Fruit fly (Drosophila melanogaster) whole organism, pupa: Measurements from ENCODE around the gene drn.

Source experiments
- CG10348 ChIP-seq: fragments of 200-800 bp; sonication (Bioruptor generic); IDR thresholded peaks from 2 replicates; pipeline ENCODE4 v1.3.6; 2022; ENCODE audit warnings: missing biosample characterization, missing genetic modification characterization
- CG12605 ChIP-seq: fragments of 200-800 bp; sonication (Bioruptor generic); IDR thresholded peaks from 2 replicates; pipeline ENCODE4 v1.3.6; 2022; ENCODE audit warnings: missing biosample characterization, missing genetic modification characterization
- CG13204 ChIP-seq: fragments of 200-800 bp; sonication (Bioruptor generic); optimal IDR thresholded peaks from 2 replicates; lab custom pipeline; 2018; ENCODE audit warnings: missing biosample characterization, mild to moderate bottlenecking, missing genetic modification characterization, moderate library complexity
- CG14655 ChIP-seq: fragments of 200-800 bp; sonication (Bioruptor generic); optimal IDR thresholded peaks from 3 replicates; lab custom pipeline; 2017; ENCODE audit warnings: mild to moderate bottlenecking, missing biosample characterization, missing genetic modification reagents, missing genetic modification characterization
- CG15710 ChIP-seq: fragments of 200-800 bp; sonication (Bioruptor generic); optimal IDR thresholded peaks from 2 replicates; lab custom pipeline; 2018; ENCODE audit warnings: missing biosample characterization, mild to moderate bottlenecking, missing genetic modification characterization, moderate library complexity
- CG17806 ChIP-seq: fragments of 200-800 bp; sonication (Bioruptor generic); optimal IDR thresholded peaks from 2 replicates; lab custom pipeline; 2018; ENCODE audit warnings: missing biosample characterization, mild to moderate bottlenecking, missing genetic modification characterization, moderate library complexity
- CG32121 ChIP-seq: fragments of 200-800 bp; sonication (Bioruptor generic); IDR thresholded peaks from 2 replicates; pipeline ENCODE4 v1.3.6; 2022; ENCODE audit warnings: missing biosample characterization, missing genetic modification characterization
- CG34367 ChIP-seq: fragments of 200-800 bp; sonication (Bioruptor generic); optimal IDR thresholded peaks from 2 replicates; lab custom pipeline; 2018; ENCODE audit warnings: missing biosample characterization, mild to moderate bottlenecking, missing genetic modification characterization
- CG4496 ChIP-seq: fragments of 200-800 bp; sonication (Bioruptor generic); IDR thresholded peaks from 3 replicates; pipeline ENCODE4 v1.3.6; 2022; ENCODE audit warnings: missing biosample characterization, missing genetic modification characterization
- CG8159 ChIP-seq: fragments of 200-800 bp; sonication (Bioruptor generic); optimal IDR thresholded peaks from 3 replicates; lab custom pipeline; 2018; ENCODE audit warnings: missing biosample characterization, mild to moderate bottlenecking, missing genetic modification characterization, moderate library complexity
- CG8301 ChIP-seq: fragments of 200-800 bp; sonication (Bioruptor generic); optimal IDR thresholded peaks from 2 replicates; lab custom pipeline; 2018; ENCODE audit warnings: missing biosample characterization, mild to moderate bottlenecking, missing genetic modification characterization
- CG9948 ChIP-seq: fragments of 200-800 bp; sonication (Bioruptor generic); optimal IDR thresholded peaks from 2 replicates; lab custom pipeline; 2018; ENCODE audit warnings: missing biosample characterization, mild to moderate bottlenecking, missing genetic modification characterization, moderate library complexity
- D1 ChIP-seq: fragments of 200-800 bp; sonication (Bioruptor generic); optimal IDR thresholded peaks from 2 replicates; lab custom pipeline; 2018; ENCODE audit warnings: missing biosample characterization, mild to moderate bottlenecking, missing genetic modification characterization, moderate library complexity
- EcR ChIP-seq: fragments of 200-800 bp; sonication (Bioruptor generic); optimal IDR thresholded peaks from 3 replicates; lab custom pipeline; 2019; ENCODE audit warnings: missing biosample characterization, missing genetic modification characterization, mild to moderate bottlenecking, moderate library complexity, missing genetic modification reagents
- Ets98B ChIP-seq: fragments of 200-800 bp; sonication (Bioruptor generic); IDR thresholded peaks from 2 replicates; pipeline ENCODE4 v1.3.6; 2022; ENCODE audit warnings: missing biosample characterization, missing genetic modification characterization
- Pif1A ChIP-seq: fragments of 200-800 bp; sonication (Bioruptor generic); optimal IDR thresholded peaks from 3 replicates; lab custom pipeline; 2016; ENCODE audit warnings: missing biosample characterization, missing genetic modification characterization
- Pif1B ChIP-seq: fragments of 200-800 bp; sonication (Bioruptor generic); optimal IDR thresholded peaks from 3 replicates; lab custom pipeline; 2016; ENCODE audit warnings: missing biosample characterization, missing genetic modification characterization
- Snoo ChIP-seq: fragments of 200-800 bp; sonication (Bioruptor generic); optimal IDR thresholded peaks from 3 replicates; lab custom pipeline; 2017; ENCODE audit warnings: missing biosample characterization, mild to moderate bottlenecking, missing genetic modification characterization, inconsistent platforms
- fd96Ca ChIP-seq: fragments of 200-800 bp; sonication (Bioruptor generic); IDR thresholded peaks from 3 replicates; pipeline ENCODE4 v1.3.6; 2022; ENCODE audit warnings: missing biosample characterization, missing genetic modification characterization
- gl ChIP-seq: fragments of 200-800 bp; sonication (Bioruptor generic); optimal IDR thresholded peaks from 2 replicates; lab custom pipeline; 2018; ENCODE audit warnings: missing biosample characterization, mild to moderate bottlenecking, missing genetic modification characterization
- rn ChIP-seq: fragments of 200-800 bp; sonication (Bioruptor generic); IDR thresholded peaks from 2 replicates; pipeline ENCODE4 v1.3.6; 2022; ENCODE audit warnings: missing biosample characterization, missing genetic modification characterization

Gene drn

DNA sequence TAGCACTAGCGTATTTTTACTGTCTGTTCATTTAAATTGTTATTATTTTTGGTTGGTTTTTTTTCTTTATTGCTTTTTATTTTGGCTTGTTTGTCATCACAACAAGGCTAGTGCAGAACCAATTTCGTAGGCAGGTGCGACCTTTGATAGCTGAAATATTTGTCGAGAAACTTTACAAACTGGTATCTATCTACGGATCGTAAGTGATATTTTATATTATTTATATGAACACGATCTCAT, at the start of gene drn:
TSS of gene drn (plus strand) at position 141 of the 240 bp plus-strand sequence.
- TF ChIP-seq CG34367 (tag; lab: Kevin White, UChicago): no peak
- TF ChIP-seq D1: no peak
- no peak for TF ChIP-seq CG8301
- no peak for TF ChIP-seq CG9948 (tag; lab: Kevin White, UChicago)
- TF ChIP-seq rn (GFP tag; lab: Robert Waterston, UW): no peak
- no peak for TF ChIP-seq CG13204 (GFP tag; lab: Kevin White, UChicago)
- no peak for TF ChIP-seq Ets98B
- no peak for TF ChIP-seq CG14655 (GFP tag; lab: Kevin White, UChicago)
- TF ChIP-seq, all 21 proteins: peak for 0

DNA sequence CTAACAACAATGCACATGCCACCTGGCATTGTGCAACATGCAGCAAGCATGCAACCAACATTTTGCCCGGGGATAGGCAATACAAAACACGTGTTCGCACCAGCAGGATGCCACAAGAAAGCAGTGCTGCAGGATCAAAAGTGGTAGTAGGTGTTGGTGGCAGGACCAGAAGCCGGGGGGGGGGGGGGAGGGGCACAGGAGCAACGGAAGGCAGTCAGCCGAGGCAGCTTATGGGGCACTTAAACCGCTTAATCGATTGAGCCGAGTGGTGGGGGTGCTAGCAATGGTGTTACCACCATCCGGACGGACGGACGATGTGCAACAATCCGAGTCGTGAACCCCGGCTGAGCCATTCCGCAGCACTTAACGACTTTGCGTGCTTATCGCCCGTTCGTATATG, 42.9 kb upstream of the drn start:
- TF ChIP-seq CG8159 (tag; lab: Kevin White, UChicago): no peak
- TF ChIP-seq D1: no peak
- TF ChIP-seq Pif1A (GFP tag; lab: Kevin White, UChicago): no peak
- TF ChIP-seq rn (GFP tag; lab: Robert Waterston, UW): no peak
- no peak for TF ChIP-seq Snoo (tag; lab: Kevin White, UChicago)
- no peak for TF ChIP-seq CG13204 (GFP tag; lab: Kevin White, UChicago)
- TF ChIP-seq CG32121: no peak
- no peak for TF ChIP-seq CG9948 (tag; lab: Kevin White, UChicago)

DNA sequence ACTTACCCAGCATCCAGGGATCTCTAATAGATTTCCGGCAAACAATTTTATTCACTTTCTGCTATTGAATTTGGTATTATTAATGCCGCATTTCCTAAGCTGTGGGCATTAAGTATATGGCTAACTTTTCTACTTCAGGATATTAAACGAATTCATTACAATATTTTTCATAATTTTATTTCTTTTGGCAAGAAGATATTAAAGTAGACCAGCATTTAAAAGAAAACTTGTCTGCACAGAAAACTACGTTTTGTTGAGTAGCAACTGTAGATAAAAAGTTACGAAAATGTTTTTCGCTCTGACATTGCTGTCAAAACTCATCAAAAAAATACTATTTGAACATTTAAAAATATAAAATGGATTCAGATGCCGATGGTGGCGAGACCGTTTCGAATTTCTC, 18.5 kb upstream of the drn start, which contains the start of gene HP1e:
TSS of gene HP1e (plus strand) at position 301 of the 400 bp plus-strand sequence.
- TF ChIP-seq gl (tag; lab: Kevin White, UChicago) (no peak), EcR (GFP tag; lab: Kevin White, UChicago) (no peak), Pif1B (GFP tag; lab: Kevin White, UChicago) (no peak), CG8301 (no peak), CG13204 (GFP tag; lab: Kevin White, UChicago) (no peak), CG32121 (no peak), CG10348 (GFP tag; lab: Robert Waterston, UW) (no peak), CG8159 (tag; lab: Kevin White, UChicago) (no peak), CG34367 (tag; lab: Kevin White, UChicago) (no peak), Pif1A (GFP tag; lab: Kevin White, UChicago) (no peak), CG4496 (no peak), CG14655 (GFP tag; lab: Kevin White, UChicago) (no peak), Ets98B (no peak), CG12605 (no peak)
- TF ChIP-seq, all 21 proteins: peak for 0

DNA sequence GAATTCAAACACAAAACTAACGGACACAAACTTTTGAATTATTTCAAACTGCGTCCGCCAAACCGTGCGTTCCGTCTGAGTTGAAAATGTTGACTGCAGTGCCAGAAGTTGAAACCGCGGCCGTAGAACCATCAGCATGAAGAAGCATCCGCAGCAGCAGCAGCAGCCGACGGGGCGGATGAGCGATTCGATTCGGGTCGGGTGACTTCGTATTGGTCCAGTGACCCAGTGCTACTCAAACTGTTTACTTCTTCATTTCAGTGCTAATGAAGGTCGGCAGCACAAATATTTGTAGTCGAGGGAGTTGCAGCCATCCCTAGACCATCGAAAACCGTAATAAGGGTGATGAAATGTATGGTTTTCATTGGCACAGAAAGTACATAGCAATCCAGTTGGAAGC, 11.6 kb upstream of the drn start, which contains the start of gene CG8861:
TSS of gene CG8861 (minus strand) at position 101 of the 400 bp plus-strand sequence.
- TF ChIP-seq CG9948 (tag; lab: Kevin White, UChicago): no peak
- TF ChIP-seq CG13204 (GFP tag; lab: Kevin White, UChicago): no peak
- TF ChIP-seq CG4496: no peak
- TF ChIP-seq fd96Ca (GFP tag; lab: Robert Waterston, UW): no peak
- TF ChIP-seq, all 21 proteins: peak for 0

DNA sequence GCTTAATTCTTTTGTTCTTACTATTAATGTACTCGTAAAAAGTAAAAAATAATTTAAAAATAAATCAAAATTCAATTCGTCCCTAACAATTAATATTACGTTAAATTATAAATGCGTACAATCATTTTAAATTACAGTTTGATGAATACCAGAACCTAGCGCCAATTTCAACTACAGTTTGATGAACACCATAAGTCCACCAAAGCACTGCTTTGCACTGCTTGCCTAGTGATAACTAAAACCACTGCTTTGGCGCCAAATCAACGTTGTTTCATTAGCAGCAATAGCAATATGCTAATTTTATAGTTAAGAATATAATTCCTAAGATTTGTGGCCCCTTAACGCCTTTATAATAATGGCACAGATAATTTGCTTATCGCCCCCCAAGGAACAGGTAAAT, 11.2 kb upstream of the drn start:
- TF ChIP-seq Pif1B (GFP tag; lab: Kevin White, UChicago) (no peak), D1 (peak; percentile 58)

DNA sequence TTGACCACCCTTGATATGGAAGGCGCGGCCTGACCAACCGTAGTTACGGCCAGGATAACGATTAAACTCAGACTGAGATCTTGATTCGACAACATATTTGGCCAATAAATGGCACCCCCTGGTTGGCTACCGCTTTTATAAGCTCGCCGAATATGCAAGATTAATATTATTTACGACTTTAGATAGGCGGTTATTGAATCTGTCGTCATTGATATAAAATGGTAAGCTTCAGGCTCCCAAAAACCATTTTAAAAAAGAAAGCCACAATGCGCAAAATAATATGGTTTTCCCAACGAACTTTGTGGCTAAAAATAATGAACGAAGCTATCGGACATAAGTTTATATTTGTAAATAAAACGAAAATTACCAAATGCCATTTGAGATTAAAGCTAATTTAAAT, 9.8 kb upstream of the drn start, which contains the start of gene CG12951:
TSS of gene CG12951 (minus strand) at position 101 of the 400 bp plus-strand sequence.
- no peak for TF ChIP-seq CG13204 (GFP tag; lab: Kevin White, UChicago)
- no peak for TF ChIP-seq CG12605
- TF ChIP-seq CG15710 (tag; lab: Kevin White, UChicago): no peak
- no peak for TF ChIP-seq Snoo (tag; lab: Kevin White, UChicago)
- TF ChIP-seq D1: no peak
- TF ChIP-seq CG4496: no peak
- TF ChIP-seq gl (tag; lab: Kevin White, UChicago): no peak
- no peak for TF ChIP-seq CG9948 (tag; lab: Kevin White, UChicago)
- no peak for TF ChIP-seq CG34367 (tag; lab: Kevin White, UChicago)
- no peak for TF ChIP-seq CG10348 (GFP tag; lab: Robert Waterston, UW)
- TF ChIP-seq Pif1A (GFP tag; lab: Kevin White, UChicago): no peak
- no peak for TF ChIP-seq EcR (GFP tag; lab: Kevin White, UChicago)
- TF ChIP-seq Pif1B (GFP tag; lab: Kevin White, UChicago): no peak
- TF ChIP-seq CG17806 (tag; lab: Kevin White, UChicago): no peak

DNA sequence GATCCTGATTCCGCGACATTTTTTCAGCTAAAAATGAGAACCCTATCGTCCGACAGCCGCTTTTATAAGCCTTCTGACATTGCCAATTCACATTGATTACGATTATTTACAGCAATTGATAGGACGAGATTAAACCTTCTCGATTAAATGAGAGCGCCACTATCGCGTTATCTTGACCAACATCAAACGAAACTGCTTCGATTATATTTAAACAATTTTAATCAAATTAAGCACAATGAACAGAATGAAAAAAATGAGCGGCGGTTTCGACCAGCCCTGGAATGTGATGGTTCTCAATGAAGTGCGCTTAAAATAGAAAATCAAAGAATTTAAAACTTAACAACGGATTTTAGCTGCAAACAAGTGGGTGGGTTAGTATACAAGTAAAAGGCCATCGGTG, 8.2 kb upstream of the drn start, which contains the start of gene CG16749:
TSS of gene CG16749 (minus strand) at position 25 of the 400 bp plus-strand sequence.
- TF ChIP-seq CG17806 (tag; lab: Kevin White, UChicago) (no peak), CG8301 (no peak), CG34367 (tag; lab: Kevin White, UChicago) (no peak), CG32121 (no peak), Pif1B (GFP tag; lab: Kevin White, UChicago) (no peak), CG8159 (tag; lab: Kevin White, UChicago) (no peak), CG10348 (GFP tag; lab: Robert Waterston, UW) (no peak), gl (tag; lab: Kevin White, UChicago) (no peak)
